Fruit fly (Drosophila melanogaster) ovary, adult (tissue): ENCODE results near the gene nkd.

ENCODE experiments used
- CG17801 ChIP-seq: fragments of 200-800 bp; optimal IDR thresholded peaks from 2 replicates; lab custom pipeline; 2019; ENCODE audit warnings: missing biosample characterization, mild to moderate bottlenecking, missing genetic modification characterization, moderate library complexity; ENCODE audit not compliant: partially characterized antibody

Gene nkd

dm6 chr3L:18988055-18988819 lies 57.0 kb downstream of the nkd start, which contains the start of gene CG11619:
Gene CG11619, minus strand, starts transcription at chr3L:18988323.
- TF ChIP-seq CG17801 (GFP tag; lab: Kevin White, UChicago): no peak

dm6 chr3L:18984661-18985060 lies 60.6 kb downstream of the nkd start, which contains the start of gene CG14075:
Gene CG14075, plus strand, starts transcription at chr3L:18984961.
- no peak for TF ChIP-seq CG17801 (GFP tag; lab: Kevin White, UChicago)

dm6 chr3L:18976720-18977119 lies 68.5 kb downstream of the nkd start:
- no peak for TF ChIP-seq CG17801 (GFP tag; lab: Kevin White, UChicago)

dm6 chr3L:18968193-18968969 lies 76.9 kb downstream of the nkd start:
- no peak for TF ChIP-seq CG17801 (GFP tag; lab: Kevin White, UChicago)

- TF ChIP-seq CG17801 (GFP tag; lab: Kevin White, UChicago): no peak
Measured at dm6 chr3L:18957032-18957431, 88.2 kb downstream of the nkd start.
